Worm (Caenorhabditis elegans) whole organism, L3 larva: Measurements from ENCODE around the gene romo-1.

Experiments used
- R02D3.7 ChIP-seq: fragments of 150-350 bp; optimal IDR thresholded peaks from 2 replicates; lab custom pipeline; 2014; ENCODE audit warnings: missing biosample characterization, missing genetic modification characterization
- ZK546.5 ChIP-seq: sonication (generic microtip); optimal IDR thresholded peaks from 2 replicates; lab custom pipeline; 2017; ENCODE audit warnings: missing biosample characterization, missing genetic modification characterization
- ceh-16 ChIP-seq: sonication (generic microtip); optimal IDR thresholded peaks from 2 replicates; lab custom pipeline; 2017; ENCODE audit warnings: missing biosample characterization, missing genetic modification characterization
- ceh-28 ChIP-seq: fragments of 150-350 bp; optimal IDR thresholded peaks from 2 replicates; lab custom pipeline; 2014; ENCODE audit warnings: missing biosample characterization, missing genetic modification reagents, missing genetic modification characterization
- ceh-82 ChIP-seq: fragments of 150-350 bp; optimal IDR thresholded peaks from 2 replicates; lab custom pipeline; 2014; ENCODE audit warnings: missing biosample characterization, missing genetic modification characterization
- ceh-9 ChIP-seq: sonication (generic microtip); optimal IDR thresholded peaks from 2 replicates; lab custom pipeline; 2018; ENCODE audit warnings: missing biosample characterization, missing genetic modification characterization
- daf-12 ChIP-seq: fragments of 150-350 bp; optimal IDR thresholded peaks from 2 replicates; lab custom pipeline; 2014; ENCODE audit warnings: missing biosample characterization, missing genetic modification reagents, missing genetic modification characterization
- egl-27 ChIP-seq: sonication (generic microtip); optimal IDR thresholded peaks from 4 replicates; lab custom pipeline; 2017; ENCODE audit warnings: missing biosample characterization, missing genetic modification reagents, missing genetic modification characterization
- egl-5 ChIP-seq: fragments of 150-350 bp; optimal IDR thresholded peaks from 2 replicates; lab custom pipeline; 2017; ENCODE audit warnings: missing biosample characterization, missing genetic modification reagents, missing genetic modification characterization, inconsistent platforms
- elt-1 ChIP-seq: fragments of 150-350 bp; optimal IDR thresholded peaks from 2 replicates; lab custom pipeline; 2014; ENCODE audit warnings: missing biosample characterization, missing genetic modification characterization
- elt-2 ChIP-seq: sonication (generic microtip); optimal IDR thresholded peaks from 2 replicates; lab custom pipeline; 2016; ENCODE audit warnings: missing genetic modification reagents, mild to moderate bottlenecking, missing genetic modification characterization, missing compliant biosample characterization
- elt-3 ChIP-seq, 3 experiments: fragments of 150-350 bp in 1 of 3; sonication (generic microtip) in 2 of 3; optimal IDR thresholded peaks; 2 replicates in 2 of 3; 4 replicates in 1 of 3; lab custom pipeline; 2014 to 2017; ENCODE audit warnings: missing biosample characterization in 3 of 3, missing genetic modification characterization in 3 of 3
- eor-1 ChIP-seq, 2 experiments: fragments of 150-350 bp; optimal IDR thresholded peaks; 2 replicates each; lab custom pipeline; 2014 to 2018; ENCODE audit warnings: missing biosample characterization in 2 of 2, missing genetic modification characterization in 2 of 2
- fkh-2 ChIP-seq: fragments of 150-350 bp; optimal IDR thresholded peaks from 2 replicates; lab custom pipeline; 2014; ENCODE audit warnings: missing biosample characterization, missing genetic modification reagents, missing genetic modification characterization
- hmg-11 ChIP-seq: sonication (generic microtip); optimal IDR thresholded peaks from 2 replicates; lab custom pipeline; 2016; ENCODE audit warnings: missing genetic modification characterization, missing compliant biosample characterization
- jun-1 ChIP-seq: fragments of 150-350 bp; optimal IDR thresholded peaks from 2 replicates; lab custom pipeline; 2014; ENCODE audit warnings: missing biosample characterization, missing genetic modification reagents, missing genetic modification characterization
- lin-15B ChIP-seq: fragments of 150-350 bp; optimal IDR thresholded peaks from 2 replicates; lab custom pipeline; 2014; ENCODE audit warnings: missing biosample characterization, missing genetic modification characterization
- mdl-1 ChIP-seq: fragments of 150-350 bp; optimal IDR thresholded peaks from 2 replicates; lab custom pipeline; 2014; ENCODE audit warnings: missing biosample characterization, missing genetic modification characterization
- mml-1 ChIP-seq: fragments of 150-350 bp; sonication (generic microtip); optimal IDR thresholded peaks from 3 replicates; lab custom pipeline; 2014; ENCODE audit warnings: missing biosample characterization, missing genetic modification characterization
- nfya-1 ChIP-seq: sonication (generic microtip); optimal IDR thresholded peaks from 2 replicates; lab custom pipeline; 2017; ENCODE audit warnings: missing genetic modification characterization, mild to moderate bottlenecking, missing compliant biosample characterization, antibody characterized with exemption, moderate library complexity; ENCODE audit not compliant: insufficient read depth
- nhr-11 ChIP-seq: fragments of 150-350 bp; optimal IDR thresholded peaks from 2 replicates; lab custom pipeline; 2014; ENCODE audit warnings: missing biosample characterization, missing genetic modification characterization
- nhr-23 ChIP-seq: fragments of 150-350 bp; optimal IDR thresholded peaks from 2 replicates; lab custom pipeline; 2014; ENCODE audit warnings: missing biosample characterization, missing genetic modification reagents, missing genetic modification characterization
- nhr-237 ChIP-seq: fragments of 150-350 bp; optimal IDR thresholded peaks from 2 replicates; lab custom pipeline; 2014; ENCODE audit warnings: missing biosample characterization, missing genetic modification characterization
- nhr-25 ChIP-seq: sonication (generic microtip); optimal IDR thresholded peaks from 2 replicates; lab custom pipeline; 2017; ENCODE audit warnings: missing biosample characterization, missing genetic modification characterization
- nhr-43 ChIP-seq: sonication (generic microtip); optimal IDR thresholded peaks from 2 replicates; lab custom pipeline; 2016; ENCODE audit warnings: mild to moderate bottlenecking, missing genetic modification characterization, missing compliant biosample characterization; ENCODE audit not compliant: poor library complexity, severe bottlenecking
- nhr-67 ChIP-seq: fragments of 150-350 bp; optimal IDR thresholded peaks from 2 replicates; lab custom pipeline; 2014; ENCODE audit warnings: missing biosample characterization, missing genetic modification characterization
- nhr-77 ChIP-seq: fragments of 150-350 bp; optimal IDR thresholded peaks from 2 replicates; lab custom pipeline; 2014; ENCODE audit warnings: missing biosample characterization, missing genetic modification characterization
- pha-4 ChIP-seq: fragments of 150-350 bp; optimal IDR thresholded peaks from 2 replicates; lab custom pipeline; 2014; ENCODE audit warnings: missing biosample characterization, missing genetic modification reagents, missing genetic modification characterization
- pqm-1 ChIP-seq: fragments of 150-350 bp; optimal IDR thresholded peaks from 2 replicates; lab custom pipeline; 2017; ENCODE audit warnings: missing biosample characterization, missing genetic modification characterization, inconsistent platforms
- skn-1 ChIP-seq: fragments of 150-350 bp; optimal IDR thresholded peaks from 2 replicates; lab custom pipeline; 2014; ENCODE audit warnings: missing biosample characterization, missing genetic modification characterization
- snpc-4 ChIP-seq: fragments of 150-350 bp; optimal IDR thresholded peaks from 2 replicates; lab custom pipeline; 2014; ENCODE audit warnings: missing biosample characterization, missing genetic modification characterization
- unc-39 ChIP-seq: sonication (generic microtip); optimal IDR thresholded peaks from 4 replicates; lab custom pipeline; 2017; ENCODE audit warnings: missing biosample characterization, missing genetic modification characterization
- zag-1 ChIP-seq: fragments of 150-350 bp; optimal IDR thresholded peaks from 2 replicates; lab custom pipeline; 2014; ENCODE audit warnings: missing biosample characterization, missing genetic modification characterization
- ztf-11 ChIP-seq: fragments of 150-350 bp; optimal IDR thresholded peaks from 2 replicates; lab custom pipeline; 2014; ENCODE audit warnings: missing biosample characterization, missing genetic modification characterization

romo-1 gene

DNA sequence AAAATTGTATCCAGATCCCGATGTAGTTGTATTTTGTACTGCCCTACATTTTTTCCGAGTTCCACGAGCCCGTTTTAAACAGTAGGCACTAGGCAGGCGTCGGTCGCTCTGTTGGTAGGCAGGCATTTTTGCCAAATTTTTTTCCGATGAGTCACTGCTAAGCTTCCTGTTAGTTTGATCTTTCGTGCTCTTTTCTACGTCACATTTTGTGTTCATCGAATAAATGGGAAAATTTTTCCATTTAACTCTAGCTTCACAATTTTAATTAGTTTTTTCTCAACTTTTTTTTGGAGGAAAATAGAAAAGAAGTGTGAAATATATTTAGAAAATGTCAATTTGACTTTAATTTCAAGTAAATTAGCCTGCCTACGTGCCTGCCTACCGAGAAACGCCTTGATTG lies 29.6 kb upstream of the romo-1 start:
- TF ChIP-seq nhr-237 (tag; lab: Kevin White, UChicago) = no peak
- TF ChIP-seq pha-4 (tag; lab: Kevin White, UChicago) = no peak
- TF ChIP-seq daf-12 = no peak
- TF ChIP-seq nhr-11 (tag; lab: Kevin White, UChicago) = no peak
- TF ChIP-seq, all 47 proteins: peak for 0

DNA sequence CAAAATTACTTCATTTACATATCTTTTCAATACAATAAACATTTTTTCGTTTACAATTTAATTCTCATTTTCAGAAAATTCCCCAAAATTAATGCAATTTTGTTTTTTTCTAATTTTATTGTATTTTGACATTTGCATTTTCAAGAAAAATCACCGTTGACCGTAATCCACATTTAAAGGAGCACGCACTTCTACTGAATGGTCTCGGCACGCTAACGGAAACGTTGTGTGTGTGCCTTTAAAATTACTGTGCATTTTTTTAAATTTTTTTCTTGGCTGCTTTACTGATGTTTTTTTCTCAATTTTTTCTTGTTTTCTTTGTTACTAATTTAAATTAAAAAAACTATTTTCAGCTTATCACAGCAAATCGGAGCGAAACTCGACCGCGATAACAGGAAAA lies 22.8 kb upstream of the romo-1 start:
- TF ChIP-seq unc-39 (no peak), mml-1 (tag; lab: Kevin White, UChicago) (no peak)

DNA sequence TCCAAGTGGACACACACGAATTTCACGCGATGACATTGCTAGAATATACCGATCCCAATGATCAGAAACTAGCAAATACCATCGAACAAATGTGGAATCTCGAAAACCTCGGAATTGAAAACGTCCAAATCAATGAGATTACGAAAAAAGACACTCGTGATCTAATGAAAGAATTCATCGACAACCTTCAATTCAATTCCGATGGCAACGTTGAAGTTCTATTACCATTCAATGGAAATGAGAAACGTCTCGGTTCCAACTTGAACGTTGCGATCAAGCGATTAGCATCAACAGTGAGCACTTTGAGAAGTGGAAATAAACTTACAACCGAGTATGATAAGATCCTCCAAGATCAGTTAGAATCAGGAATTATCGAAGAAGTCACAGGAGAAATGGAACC lies 17.6 kb upstream of the romo-1 start:
- TF ChIP-seq ceh-28 (tag; lab: Kevin White, UChicago) (no peak), pqm-1 (tag; lab: Kevin White, UChicago) (no peak), elt-3 (tag; optimal IDR thresholded peaks at IDR 0.05; lab: Kevin White, UChicago) (no peak), eor-1 (tag; optimal IDR thresholded peaks at IDR 0.05; lab: Kevin White, UChicago) (no peak), fkh-2 (tag; lab: Kevin White, UChicago) (no peak), nhr-11 (tag; lab: Kevin White, UChicago) (no peak), nhr-23 (tag; lab: Kevin White, UChicago) (no peak), nhr-43 (no peak)

DNA sequence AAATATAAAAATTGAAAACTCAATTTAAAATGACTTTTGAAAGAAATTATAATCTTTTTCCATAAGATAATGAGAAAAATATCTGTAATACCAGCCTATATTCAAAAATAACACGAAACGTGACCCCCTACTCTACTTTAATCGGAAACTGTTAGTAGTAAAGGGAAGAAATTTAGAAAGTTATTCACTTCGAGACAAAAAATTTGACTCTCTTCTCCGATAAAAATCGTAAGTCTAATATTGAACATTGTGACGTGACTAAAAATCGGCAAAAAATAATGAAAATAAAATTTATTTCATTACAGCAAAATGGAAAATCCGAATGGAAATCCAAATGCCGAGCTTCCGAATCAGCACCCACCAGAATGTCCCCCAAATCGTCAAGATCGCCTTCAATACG lies 11.2 kb upstream of the romo-1 start, which contains the start of gene F15D4.6:
F15D4.6 (plus strand) TSS at position 301 of the 400 bp plus-strand sequence.
- no peak for TF ChIP-seq egl-5 (tag; lab: Kevin White, UChicago)
- TF ChIP-seq ztf-11 (tag; lab: Kevin White, UChicago) = no peak
- no peak for TF ChIP-seq ZK546.5
- no peak for TF ChIP-seq nhr-77
- TF ChIP-seq R02D3.7 (tag; lab: Kevin White, UChicago) = no peak
- no peak for TF ChIP-seq jun-1 (tag; lab: Kevin White, UChicago)
- TF ChIP-seq elt-2 (tag; lab: Kevin White, UChicago) = no peak
- no peak for TF ChIP-seq mdl-1
- no peak for TF ChIP-seq nhr-25 (tag; lab: Kevin White, UChicago)
- TF ChIP-seq unc-39 = no peak

DNA sequence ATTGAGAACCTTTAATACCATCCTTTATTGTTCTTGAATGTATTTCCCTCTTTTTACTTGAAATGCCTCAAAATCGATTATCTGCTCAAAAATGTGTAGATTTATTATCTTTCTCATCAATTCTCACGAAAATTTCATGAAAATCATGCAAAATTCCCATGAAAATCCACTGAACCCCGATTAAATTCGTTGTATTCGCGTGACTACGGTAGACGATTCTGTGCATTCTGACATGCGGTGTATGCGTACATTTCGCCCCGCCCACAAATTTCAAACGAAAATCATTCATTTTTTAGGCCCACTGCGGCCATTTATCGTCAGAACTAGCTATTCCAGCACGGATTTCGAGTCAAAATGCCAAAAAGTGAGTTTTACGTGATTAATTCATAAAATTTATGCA lies 7.4 kb upstream of the romo-1 start, which contains the start of gene F15D4.5:
F15D4.5 (plus strand) TSS at position 301 of the 400 bp plus-strand sequence.
- TF ChIP-seq ceh-82 (tag; lab: Kevin White, UChicago) (no peak), nhr-237 (tag; lab: Kevin White, UChicago) (no peak)

DNA sequence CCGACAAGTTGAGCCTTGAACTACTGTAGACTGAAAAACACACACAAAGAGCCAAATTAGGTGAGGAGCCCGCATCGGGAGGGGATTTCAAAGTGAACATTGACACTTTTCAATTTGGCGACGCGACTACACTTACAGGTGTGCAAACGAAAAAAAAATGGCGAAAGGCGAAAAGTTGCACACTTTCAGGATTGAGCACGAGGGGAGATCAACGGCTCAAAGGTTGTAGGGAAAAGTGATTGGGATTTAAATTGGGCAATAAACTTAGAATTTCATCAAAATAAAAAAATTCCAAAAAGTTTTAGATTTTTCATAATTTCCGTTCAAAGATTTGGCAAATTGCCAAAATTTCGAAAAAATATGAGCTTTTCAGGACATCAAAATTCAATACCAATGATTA lies 5.3 kb upstream of the romo-1 start, which contains the start of gene F15D4.4:
F15D4.4 (minus strand) TSS at position 101 of the 400 bp plus-strand sequence.
- TF ChIP-seq elt-1 (tag; lab: Kevin White, UChicago) (no peak), skn-1 (no peak), nhr-25 (tag; lab: Kevin White, UChicago) (no peak), daf-12 (no peak), pha-4 (tag; lab: Kevin White, UChicago) (no peak), ceh-16 (tag; lab: Kevin White, UChicago) (no peak), ceh-9 (no peak), fkh-2 (tag; lab: Kevin White, UChicago) (no peak), zag-1 (tag; lab: Kevin White, UChicago) (no peak), egl-27 (tag; lab: Kevin White, UChicago) (no peak), unc-39 (no peak), nhr-67 (tag; lab: Kevin White, UChicago) (no peak), eor-1 (tag; optimal IDR thresholded peaks at IDR 0.05; lab: Kevin White, UChicago) (no peak), nhr-23 (tag; lab: Kevin White, UChicago) (no peak), nfya-1 (tag; lab: Kevin White, UChicago) (no peak), lin-15B (no peak), hmg-11 (tag; lab: Kevin White, UChicago) (no peak), ceh-28 (tag; lab: Kevin White, UChicago) (no peak), ceh-82 (tag; lab: Kevin White, UChicago) (no peak), snpc-4 (tag; lab: Kevin White, UChicago) (no peak)
